Fruit fly (Drosophila melanogaster) whole organism, embryonic: ENCODE measurements around the gene unc-119.
A peak's percentile ranks its signal among the peaks of the same experiment; 100 is the strongest.

Experiments used
- Antp ChIP-seq: fragments of 200-800 bp; sonication (Bioruptor generic); optimal IDR thresholded peaks from 3 replicates; lab custom pipeline; 2016; ENCODE audit warnings: missing biosample characterization, missing genetic modification characterization
- CG10366 ChIP-seq: fragments of 200-800 bp; sonication (Bioruptor generic); IDR thresholded peaks from 2 replicates; pipeline ENCODE4 v1.3.6; 2022; ENCODE audit warnings: missing biosample characterization, missing genetic modification characterization
- CG11085 ChIP-seq: fragments of 200-800 bp; sonication (Bioruptor generic); IDR thresholded peaks from 2 replicates; pipeline ENCODE4 v1.3.6; 2022; ENCODE audit warnings: missing biosample characterization, missing genetic modification characterization
- CG11398 ChIP-seq: fragments of 200-800 bp; sonication (Bioruptor generic); optimal IDR thresholded peaks from 2 replicates; lab custom pipeline; 2016; ENCODE audit warnings: missing biosample characterization, missing genetic modification characterization
- CG11504 ChIP-seq: fragments of 200-800 bp; sonication (Bioruptor generic); optimal IDR thresholded peaks from 3 replicates; lab custom pipeline; 2019; ENCODE audit warnings: missing biosample characterization, mild to moderate bottlenecking, missing genetic modification characterization, moderate library complexity
- CG11723 ChIP-seq: fragments of 200-800 bp; sonication (Bioruptor generic); optimal IDR thresholded peaks from 2 replicates; lab custom pipeline; 2017; ENCODE audit warnings: missing biosample characterization, mild to moderate bottlenecking, missing genetic modification characterization
- CG12391 ChIP-seq: fragments of 200-800 bp; sonication (Bioruptor generic); optimal IDR thresholded peaks from 3 replicates; lab custom pipeline; 2018; ENCODE audit warnings: missing biosample characterization, mild to moderate bottlenecking, missing genetic modification characterization, moderate library complexity
- CG13123 ChIP-seq: fragments of 200-800 bp; sonication (Bioruptor generic); optimal IDR thresholded peaks from 2 replicates; lab custom pipeline; 2016; ENCODE audit warnings: missing biosample characterization, missing genetic modification characterization
- CG16779 ChIP-seq: fragments of 200-800 bp; sonication (Bioruptor generic); IDR thresholded peaks from 2 replicates; pipeline ENCODE4 v1.3.6; 2022; ENCODE audit warnings: missing biosample characterization, missing genetic modification characterization
- CG2116 ChIP-seq: fragments of 200-800 bp; sonication (Bioruptor generic); optimal IDR thresholded peaks from 3 replicates; lab custom pipeline; 2018; ENCODE audit warnings: missing biosample characterization, mild to moderate bottlenecking, missing genetic modification characterization
- CG32767 ChIP-seq: fragments of 200-800 bp; sonication (Bioruptor generic); IDR thresholded peaks from 2 replicates; pipeline ENCODE4 v1.3.6; 2022; ENCODE audit warnings: missing biosample characterization, missing genetic modification characterization
- CG33213 ChIP-seq: fragments of 200-800 bp; sonication (Bioruptor generic); optimal IDR thresholded peaks from 3 replicates; lab custom pipeline; 2016; ENCODE audit warnings: missing biosample characterization, missing genetic modification characterization
- CG3847 ChIP-seq: fragments of 200-800 bp; sonication (Bioruptor generic); IDR thresholded peaks from 2 replicates; pipeline ENCODE4 v1.3.6; 2022; ENCODE audit warnings: missing biosample characterization, missing genetic modification characterization
- CG4424 ChIP-seq: fragments of 200-800 bp; sonication (Bioruptor generic); optimal IDR thresholded peaks from 3 replicates; lab custom pipeline; 2016; ENCODE audit warnings: missing biosample characterization, missing genetic modification characterization
- CG4730 ChIP-seq: fragments of 200-800 bp; sonication (Bioruptor generic); IDR thresholded peaks from 2 replicates; pipeline ENCODE4 v1.3.6; 2022; ENCODE audit warnings: missing biosample characterization, missing genetic modification characterization
- CG6654 ChIP-seq: fragments of 200-800 bp; sonication (Bioruptor generic); optimal IDR thresholded peaks from 2 replicates; lab custom pipeline; 2017; ENCODE audit warnings: missing biosample characterization, mild to moderate bottlenecking, missing genetic modification characterization
- CG6683 ChIP-seq: fragments of 200-800 bp; sonication (Bioruptor generic); optimal IDR thresholded peaks from 2 replicates; lab custom pipeline; 2017; ENCODE audit warnings: missing biosample characterization, mild to moderate bottlenecking, missing genetic modification characterization, missing genetic modification reagents
- CG6854 ChIP-seq: fragments of 200-800 bp; sonication (Bioruptor generic); optimal IDR thresholded peaks from 3 replicates; lab custom pipeline; 2017; ENCODE audit warnings: missing biosample characterization, mild to moderate bottlenecking, missing genetic modification characterization
- CG7839 ChIP-seq: fragments of 200-800 bp; sonication (Bioruptor generic); optimal IDR thresholded peaks from 3 replicates; lab custom pipeline; 2018; ENCODE audit warnings: missing biosample characterization, mild to moderate bottlenecking, missing genetic modification characterization, moderate library complexity
- CG9609 ChIP-seq: fragments of 200-800 bp; sonication (Bioruptor generic); optimal IDR thresholded peaks from 3 replicates; lab custom pipeline; 2016; ENCODE audit warnings: missing biosample characterization, missing genetic modification characterization
- HLH3B ChIP-seq: fragments of 200-800 bp; sonication (Bioruptor generic); IDR thresholded peaks from 2 replicates; pipeline ENCODE4 v1.3.6; 2022; ENCODE audit warnings: missing biosample characterization, missing genetic modification characterization
- MTF-1 ChIP-seq: fragments of 200-800 bp; sonication (Bioruptor generic); optimal IDR thresholded peaks from 2 replicates; lab custom pipeline; 2018; ENCODE audit warnings: missing biosample characterization, mild to moderate bottlenecking, missing genetic modification characterization, borderline replicate concordance
- Max ChIP-seq: fragments of 200-800 bp; sonication (Bioruptor generic); optimal IDR thresholded peaks from 2 replicates; lab custom pipeline; 2016; ENCODE audit warnings: missing biosample characterization, mild to moderate bottlenecking, missing genetic modification characterization
- Meics ChIP-seq: fragments of 200-800 bp; sonication (Bioruptor generic); optimal IDR thresholded peaks from 2 replicates; lab custom pipeline; 2017; ENCODE audit warnings: missing biosample characterization, mild to moderate bottlenecking, missing genetic modification characterization
- Mrtf ChIP-seq: fragments of 200-800 bp; sonication (Bioruptor generic); IDR thresholded peaks from 3 replicates; pipeline ENCODE4 v1.3.6; 2022; ENCODE audit warnings: missing biosample characterization, missing genetic modification characterization
- NK7.1 ChIP-seq: fragments of 200-800 bp; sonication (Bioruptor generic); optimal IDR thresholded peaks from 3 replicates; lab custom pipeline; 2016; ENCODE audit warnings: missing biosample characterization, missing genetic modification characterization
- Nf-YB ChIP-seq: fragments of 200-800 bp; sonication (Bioruptor generic); optimal IDR thresholded peaks from 3 replicates; lab custom pipeline; 2019; ENCODE audit warnings: missing biosample characterization, mild to moderate bottlenecking, missing genetic modification characterization, moderate library complexity
- Side ChIP-seq: fragments of 200-800 bp; sonication (Bioruptor generic); optimal IDR thresholded peaks from 2 replicates; lab custom pipeline; 2016; ENCODE audit warnings: missing biosample characterization, missing genetic modification characterization
- Spps ChIP-seq: fragments of 200-800 bp; sonication (Bioruptor generic); optimal IDR thresholded peaks from 2 replicates; lab custom pipeline; 2018; ENCODE audit warnings: missing biosample characterization, mild to moderate bottlenecking, missing genetic modification characterization
- Taf1 ChIP-seq: fragments of 200-800 bp; sonication (Bioruptor generic); IDR thresholded peaks from 2 replicates; pipeline ENCODE4 v1.3.6; 2022; ENCODE audit warnings: missing biosample characterization, missing genetic modification characterization
- Xrp1 ChIP-seq: fragments of 200-800 bp; sonication (Bioruptor generic); IDR thresholded peaks from 2 replicates; pipeline ENCODE4 v1.3.6; 2022; ENCODE audit warnings: missing biosample characterization, missing genetic modification characterization
- ara ChIP-seq: fragments of 200-800 bp; sonication (Bioruptor generic); IDR thresholded peaks from 2 replicates; pipeline ENCODE4 v1.3.6; 2022; ENCODE audit warnings: missing biosample characterization, missing genetic modification characterization
- ato ChIP-seq: fragments of 200-800 bp; sonication (Bioruptor generic); IDR thresholded peaks from 2 replicates; pipeline ENCODE4 v1.3.6; 2022; ENCODE audit warnings: missing biosample characterization, missing genetic modification characterization; ENCODE audit not compliant: partially characterized antibody
- bab2 ChIP-seq: fragments of 200-800 bp; sonication (Bioruptor generic); optimal IDR thresholded peaks from 2 replicates; lab custom pipeline; 2016; ENCODE audit warnings: missing biosample characterization, missing genetic modification characterization
- dm ChIP-seq: fragments of 200-800 bp; sonication (Bioruptor generic); optimal IDR thresholded peaks from 3 replicates; lab custom pipeline; 2016; ENCODE audit warnings: missing biosample characterization, missing genetic modification characterization
- gcm ChIP-seq: fragments of 200-800 bp; sonication (Bioruptor generic); optimal IDR thresholded peaks from 2 replicates; lab custom pipeline; 2019; ENCODE audit warnings: missing biosample characterization, mild to moderate bottlenecking, missing genetic modification characterization, moderate library complexity
- gro ChIP-seq: fragments of 200-800 bp; sonication (Bioruptor generic); optimal IDR thresholded peaks from 2 replicates; lab custom pipeline; 2016; ENCODE audit warnings: missing biosample characterization, missing genetic modification characterization
- gsb ChIP-seq: fragments of 200-800 bp; sonication (Bioruptor generic); IDR thresholded peaks from 2 replicates; pipeline ENCODE4 v1.3.6; 2022; ENCODE audit warnings: missing biosample characterization, missing genetic modification characterization
- hth ChIP-seq: fragments of >200 bp; optimal IDR thresholded peaks from 2 replicates; lab custom pipeline; 2017; ENCODE audit warnings: inconsistent platforms
- kay ChIP-seq: fragments of 200-800 bp; sonication (Bioruptor generic); optimal IDR thresholded peaks from 2 replicates; lab custom pipeline; 2016; ENCODE audit warnings: missing biosample characterization, missing genetic modification characterization
- lab ChIP-seq: fragments of 200-800 bp; sonication (Bioruptor generic); optimal IDR thresholded peaks from 3 replicates; lab custom pipeline; 2017; ENCODE audit warnings: missing biosample characterization, missing genetic modification characterization, mild to moderate bottlenecking, moderate library complexity, missing genetic modification reagents
- lbe ChIP-seq: fragments of 200-800 bp; sonication (Bioruptor generic); optimal IDR thresholded peaks from 2 replicates; lab custom pipeline; 2016; ENCODE audit warnings: missing biosample characterization, mild to moderate bottlenecking, missing genetic modification characterization
- lilli ChIP-seq: fragments of 200-800 bp; sonication (Bioruptor generic); optimal IDR thresholded peaks from 3 replicates; lab custom pipeline; 2016; ENCODE audit warnings: missing biosample characterization, missing genetic modification characterization
- maf-S ChIP-seq: fragments of 200-800 bp; sonication (Bioruptor generic); optimal IDR thresholded peaks from 2 replicates; lab custom pipeline; 2016; ENCODE audit warnings: missing biosample characterization, missing genetic modification characterization
- pb ChIP-seq: fragments of 200-800 bp; sonication (Bioruptor generic); optimal IDR thresholded peaks from 3 replicates; lab custom pipeline; 2016; ENCODE audit warnings: missing biosample characterization, missing genetic modification characterization
- ranshi ChIP-seq: fragments of 200-800 bp; sonication (Bioruptor generic); IDR thresholded peaks from 2 replicates; pipeline ENCODE4 v1.3.6; 2022; ENCODE audit warnings: missing biosample characterization, missing genetic modification characterization
- sim ChIP-seq: fragments of 200-800 bp; sonication (Bioruptor generic); IDR thresholded peaks from 2 replicates; pipeline ENCODE4 v1.3.6; 2022; ENCODE audit warnings: missing biosample characterization, missing genetic modification characterization
- slp2 ChIP-seq: fragments of 200-800 bp; sonication (Bioruptor generic); optimal IDR thresholded peaks from 2 replicates; lab custom pipeline; 2016; ENCODE audit warnings: missing biosample characterization, missing genetic modification characterization
- sr ChIP-seq: fragments of 200-800 bp; sonication (Bioruptor generic); IDR thresholded peaks from 3 replicates; pipeline ENCODE4 v1.3.6; 2022; ENCODE audit warnings: missing biosample characterization, missing genetic modification characterization
- stc ChIP-seq: fragments of 200-800 bp; sonication (Bioruptor generic); IDR thresholded peaks from 2 replicates; pipeline ENCODE4 v1.3.6; 2022; ENCODE audit warnings: missing biosample characterization, missing genetic modification characterization
- tgo ChIP-seq: fragments of 200-800 bp; sonication (Bioruptor generic); IDR thresholded peaks from 3 replicates; pipeline ENCODE4 v1.3.6; 2022; ENCODE audit warnings: missing biosample characterization, missing genetic modification characterization
- unpg ChIP-seq: fragments of 200-800 bp; sonication (Bioruptor generic); optimal IDR thresholded peaks from 3 replicates; lab custom pipeline; 2018; ENCODE audit warnings: missing biosample characterization, mild to moderate bottlenecking, missing genetic modification characterization, moderate library complexity

Gene unc-119

dm6 chrX:7332493-7332892, 41.4 kb upstream of the unc-119 start (continued):
- peak; percentile 60 for TF ChIP-seq CG11504
- TF ChIP-seq CG6854 (GFP tag; lab: Kevin White, UChicago): no peak
- peak; percentile 86 for TF ChIP-seq gro (GFP tag; lab: Kevin White, UChicago)
- peak; percentile 38; the same call in 1 of the 2 replicates for TF ChIP-seq HLH3B
- 0 out of 2 replicates have a peak, but pooled peaks have one; percentile 27 for TF ChIP-seq stc (GFP tag; lab: Robert Waterston, UW)
- peak; percentile 34 for TF ChIP-seq Max
- peak; percentile 80 for TF ChIP-seq CG7839 (tag; lab: Kevin White, UChicago)
- no peak for TF ChIP-seq CG13123 (GFP tag; lab: Kevin White, UChicago)
- peak; percentile 12 for TF ChIP-seq CG2116 (GFP tag; lab: Kevin White, UChicago)
- TF ChIP-seq Meics (GFP tag; lab: Kevin White, UChicago): peak; percentile 68
- peak; percentile 69 for TF ChIP-seq NK7.1 (GFP tag; lab: Kevin White, UChicago)
- peak; percentile 77 for TF ChIP-seq lilli (GFP tag; lab: Kevin White, UChicago)
- no peak; the same call in 1 of the 2 replicates for TF ChIP-seq CG32767 (GFP tag; lab: Robert Waterston, UW)
- TF ChIP-seq ato (GFP tag; lab: Robert Waterston, UW): no peak
- TF ChIP-seq CG12391 (tag; lab: Kevin White, UChicago): peak; percentile 54
- peak; percentile 35 for TF ChIP-seq CG33213 (GFP tag; lab: Kevin White, UChicago)
- TF ChIP-seq sr: no peak
- TF ChIP-seq ranshi (GFP tag; lab: Robert Waterston, UW): peak; percentile 73
- TF ChIP-seq CG6683 (GFP tag; lab: Kevin White, UChicago): no peak
- peak; percentile 73 for TF ChIP-seq bab2 (GFP tag; lab: Kevin White, UChicago)
- peak; percentile 41; the same call in 1 of the 2 replicates for TF ChIP-seq CG10366 (GFP tag; lab: Robert Waterston, UW)
- TF ChIP-seq tgo: peak; percentile 60; the same call in 2 of the 3 replicates
- no peak for TF ChIP-seq ara (GFP tag; lab: Robert Waterston, UW)
- TF ChIP-seq dm (GFP tag; lab: Kevin White, UChicago): peak; percentile 43
- peak; percentile 51 for TF ChIP-seq CG11398 (GFP tag; lab: Kevin White, UChicago)
- TF ChIP-seq unpg (GFP tag; lab: Kevin White, UChicago): peak; percentile 71
- no peak for TF ChIP-seq Spps (tag; lab: Kevin White, UChicago)
- peak; percentile 9 for TF ChIP-seq kay (GFP tag; lab: Kevin White, UChicago)
- TF ChIP-seq Taf1: peak; percentile 69
- TF ChIP-seq maf-S (GFP tag; lab: Kevin White, UChicago): peak; percentile 54
- peak; percentile 57; the same call in 1 of the 2 replicates for TF ChIP-seq CG11085 (GFP tag; lab: Robert Waterston, UW)
- TF ChIP-seq CG6654: no peak
- no peak for TF ChIP-seq hth (lab: Kevin White, UChicago)
- TF ChIP-seq Nf-YB (GFP tag; lab: Kevin White, UChicago): peak; percentile 62
- peak; percentile 56 for TF ChIP-seq gsb (GFP tag; lab: Robert Waterston, UW)
- peak; percentile 74 for TF ChIP-seq Antp
- peak; percentile 51 for TF ChIP-seq CG4424 (GFP tag; lab: Kevin White, UChicago)
- peak; percentile 82 for TF ChIP-seq lab (GFP tag; lab: Kevin White, UChicago)
- TF ChIP-seq lbe (GFP tag; lab: Kevin White, UChicago): no peak
- TF ChIP-seq CG9609 (GFP tag; lab: Kevin White, UChicago): peak; percentile 55
- TF ChIP-seq CG11723 (GFP tag; lab: Kevin White, UChicago): peak; percentile 32
- TF ChIP-seq CG4730 (GFP tag; lab: Robert Waterston, UW): peak; percentile 61
- TF ChIP-seq gcm: no peak
- TF ChIP-seq CG3847 (GFP tag; lab: Robert Waterston, UW): peak; percentile 65
- TF ChIP-seq MTF-1 (GFP tag; lab: Kevin White, UChicago): no peak
- peak; percentile 45 for TF ChIP-seq Side (GFP tag; lab: Kevin White, UChicago)
- 0 out of 2 replicates have a peak, but pooled peaks have one; percentile 35 for TF ChIP-seq CG16779 (GFP tag; lab: Robert Waterston, UW)
- TF ChIP-seq sim (GFP tag; lab: Robert Waterston, UW): no peak
- TF ChIP-seq pb (GFP tag; lab: Kevin White, UChicago): peak; percentile 50
- TF ChIP-seq Xrp1: peak; percentile 58; the same call in 1 of the 2 replicates
- TF ChIP-seq slp2 (GFP tag; lab: Kevin White, UChicago): peak; percentile 73
- TF ChIP-seq Mrtf (GFP tag; lab: Robert Waterston, UW): peak; percentile 54; the same call in 2 of the 3 replicates
